Worm (Caenorhabditis elegans): Measurements from ENCODE around the gene F56F11.1.

The F56F11.1 gene

DNA sequence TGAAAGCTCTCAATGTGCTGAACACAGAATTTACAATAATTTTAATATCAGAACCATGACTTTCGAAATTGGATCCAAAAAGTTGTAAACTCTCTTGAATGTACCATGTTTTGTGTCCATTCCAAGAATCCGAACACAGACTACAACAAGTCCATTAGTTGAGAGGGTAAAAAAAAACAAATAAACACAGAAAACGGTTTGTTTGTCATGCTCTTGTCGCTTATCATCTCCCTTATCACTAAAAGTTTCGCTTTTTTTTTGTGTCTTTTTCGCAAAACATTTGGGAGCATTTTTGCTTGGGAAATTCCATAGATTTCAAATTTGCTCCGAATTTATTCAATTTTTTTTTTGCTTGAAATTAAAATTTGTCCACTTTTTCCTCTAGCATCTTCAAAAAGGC lies 22.0 kb upstream of the F56F11.1 start:
- TF ChIP-seq snpc-4 (GFP tag; optimal IDR thresholded peaks at IDR 0.05) (no peak), snpc-4 (tag; optimal IDR thresholded peaks at IDR 0.05) (no peak), mcd-1 (GFP tag; IDR thresholded peaks at IDR 0.05) (no peak), snpc-1.1 (tag; optimal IDR thresholded peaks at IDR 0.05; ENCODE audit: insufficient read depth) (no peak), F22D6.2 (tag; optimal IDR thresholded peaks at IDR 0.05) (no peak), rec-8 (tag; optimal IDR thresholded peaks at IDR 0.05) (no peak), madf-3 (GFP tag; IDR thresholded peaks at IDR 0.05) (no peak), nfya-2 (GFP tag; IDR thresholded peaks at IDR 0.05) (no peak), lin-35 (GFP tag; optimal IDR thresholded peaks at IDR 0.05) (no peak), dox-1 (GFP tag; IDR thresholded peaks at IDR 0.05) (no peak), F49E8.2 (tag; optimal IDR thresholded peaks at IDR 0.05; ENCODE audit: insufficient read depth) (no peak), unc-62 (GFP tag; optimal IDR thresholded peaks at IDR 0.05) (no peak), B0336.3 (GFP tag; IDR thresholded peaks at IDR 0.05) (no peak), ztf-25 (GFP tag; IDR thresholded peaks at IDR 0.05) (no peak), zim-3 (tag; optimal IDR thresholded peaks at IDR 0.05) (no peak), egrh-3 (GFP tag; IDR thresholded peaks at IDR 0.05) (no peak), F57C9.4 (tag; optimal IDR thresholded peaks at IDR 0.05) (no peak), nhr-179 (tag; optimal IDR thresholded peaks at IDR 0.05) (no peak), C06A6.2 (GFP tag; conservative IDR thresholded peaks at IDR 0.05) (no peak), repo-1 (tag; optimal IDR thresholded peaks at IDR 0.05) (no peak)

- TF ChIP-seq chd-7 (tag; optimal IDR thresholded peaks at IDR 0.05) (no peak), hlh-12 (tag; optimal IDR thresholded peaks at IDR 0.05) (no peak), dox-1 (GFP tag; IDR thresholded peaks at IDR 0.05) (peak; percentile 25; the same call in 1 of the 2 replicates), cebp-1 (GFP tag; IDR thresholded peaks at IDR 0.05) (no peak), cebp-1 (tag; optimal IDR thresholded peaks at IDR 0.05) (peak; percentile 59), egl-44 (GFP tag; IDR thresholded peaks at IDR 0.05) (0 out of 2 replicates have a peak, but pooled peaks have one; percentile 33), nhr-80 (tag; optimal IDR thresholded peaks at IDR 0.05) (peak; percentile 89), unc-62 (GFP tag; optimal IDR thresholded peaks at IDR 0.05) (peak; percentile 74)
Measured at ce11 chrIII:2870228-2870627, 21.3 kb upstream of the F56F11.1 start.

DNA sequence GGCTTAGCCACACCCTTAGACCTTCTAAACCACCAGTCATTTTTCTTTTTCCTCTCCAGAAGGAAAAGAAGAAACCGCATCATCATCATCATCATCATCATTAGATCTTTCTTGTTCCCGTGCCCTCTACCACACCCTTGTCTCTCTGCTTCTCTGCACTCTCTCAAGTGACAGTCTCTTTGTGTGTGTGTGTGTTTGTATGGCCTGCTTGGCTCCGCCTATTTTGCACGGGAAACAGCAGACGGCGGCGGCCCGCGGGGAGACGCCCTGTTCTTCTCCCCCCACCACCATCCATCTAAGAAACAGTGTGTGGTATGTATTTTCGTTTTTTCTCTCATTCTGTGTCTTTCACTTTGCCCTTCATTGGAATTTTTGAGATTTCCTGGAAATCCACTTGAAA lies 19.7 kb upstream of the F56F11.1 start:
- TF ChIP-seq ztf-26 (tag; optimal IDR thresholded peaks at IDR 0.05) = peak; percentile 76
- no peak for TF ChIP-seq K11D2.4 (GFP tag; IDR thresholded peaks at IDR 0.05)
- no peak for TF ChIP-seq aptf-2 (GFP tag; conservative IDR thresholded peaks at IDR 0.05)
- TF ChIP-seq B0336.3 (GFP tag; IDR thresholded peaks at IDR 0.05) = no peak; the same call in 1 of the 2 replicates
- TF ChIP-seq ceh-27 (GFP tag; optimal IDR thresholded peaks at IDR 0.05) = peak; percentile 60
- no peak for TF ChIP-seq nfya-2 (GFP tag; IDR thresholded peaks at IDR 0.05)
- no peak for TF ChIP-seq nhr-90 (tag; optimal IDR thresholded peaks at IDR 0.05)
- no peak for TF ChIP-seq F10E7.11 (tag; optimal IDR thresholded peaks at IDR 0.05)
- no peak for TF ChIP-seq zim-3 (tag; optimal IDR thresholded peaks at IDR 0.05)
- no peak for TF ChIP-seq B0035.1 (tag; optimal IDR thresholded peaks at IDR 0.05)
- peak; percentile 52; the same call in 1 of the 2 replicates for TF ChIP-seq egrh-3 (GFP tag; IDR thresholded peaks at IDR 0.05)
- no peak for TF ChIP-seq aptf-3 (GFP tag; IDR thresholded peaks at IDR 0.05)
- no peak for TF ChIP-seq efl-1 (GFP tag; optimal IDR thresholded peaks at IDR 0.05)
- peak; percentile 72 for TF ChIP-seq lin-26 (GFP tag; IDR thresholded peaks at IDR 0.05)
- peak; percentile 71 for TF ChIP-seq nhr-80 (tag; optimal IDR thresholded peaks at IDR 0.05)
- TF ChIP-seq ZK185.1 (tag; optimal IDR thresholded peaks at IDR 0.05; ENCODE audit: poor library complexity, severe bottlenecking) = no peak
- peak; percentile 76 for TF ChIP-seq zfh-2 (GFP tag; conservative IDR thresholded peaks at IDR 0.05)
- 0 out of 2 replicates have a peak, but pooled peaks have one; percentile 28 for TF ChIP-seq nfyb-1 (GFP tag; IDR thresholded peaks at IDR 0.05)
- TF ChIP-seq attf-5 (GFP tag; optimal IDR thresholded peaks at IDR 0.05) = peak; percentile 38
- peak; percentile 73 for TF ChIP-seq lin-40 (tag; optimal IDR thresholded peaks at IDR 0.05)
- TF ChIP-seq dox-1 (GFP tag; IDR thresholded peaks at IDR 0.05) = peak; percentile 54; the same call in 1 of the 2 replicates
- TF ChIP-seq cebp-1 (GFP tag; IDR thresholded peaks at IDR 0.05) = no peak
- TF ChIP-seq cebp-1 (tag; optimal IDR thresholded peaks at IDR 0.05) = peak; percentile 52
- TF ChIP-seq snpc-4 (GFP tag; optimal IDR thresholded peaks at IDR 0.05) = no peak
- no peak for TF ChIP-seq snpc-4 (tag; optimal IDR thresholded peaks at IDR 0.05)
- TF ChIP-seq F52B5.7 (tag; optimal IDR thresholded peaks at IDR 0.05) = no peak
- TF ChIP-seq ztf-25 (GFP tag; IDR thresholded peaks at IDR 0.05) = 0 out of 2 replicates have a peak, but pooled peaks have one; percentile 46
- TF ChIP-seq somi-1 (GFP tag; optimal IDR thresholded peaks at IDR 0.05) = peak; percentile 84
- TF ChIP-seq hmg-1.2 (GFP tag; IDR thresholded peaks at IDR 0.05) = no peak; the same call in 1 of the 2 replicates
- TF ChIP-seq nhr-120 (GFP tag; IDR thresholded peaks at IDR 0.05) = no peak
